Worm (Caenorhabditis elegans): Measurements from ENCODE around the gene srw-120.

- TF ChIP-seq F57A8.1 (GFP tag; optimal IDR thresholded peaks at IDR 0.05), result no peak
- no peak for TF ChIP-seq bed-1 (GFP tag; IDR thresholded peaks at IDR 0.05)
- TF ChIP-seq unc-130 (GFP tag; optimal IDR thresholded peaks at IDR 0.05), result no peak
Observed at ce11 chrV:3017930-3018329, 21.9 kb upstream of the srw-120 start.
